Fruit fly (Drosophila melanogaster) S2 (cell line): ENCODE data around the gene vig.

Experiments used
- CG8478 ChIP-seq: fragments of >200 bp; optimal IDR thresholded peaks from 2 replicates; lab custom pipeline; 2018
- CTCF ChIP-seq, 2 experiments: fragments of >200 bp; optimal IDR thresholded peaks; 2 replicates each; lab custom pipeline; 2018

DNA sequence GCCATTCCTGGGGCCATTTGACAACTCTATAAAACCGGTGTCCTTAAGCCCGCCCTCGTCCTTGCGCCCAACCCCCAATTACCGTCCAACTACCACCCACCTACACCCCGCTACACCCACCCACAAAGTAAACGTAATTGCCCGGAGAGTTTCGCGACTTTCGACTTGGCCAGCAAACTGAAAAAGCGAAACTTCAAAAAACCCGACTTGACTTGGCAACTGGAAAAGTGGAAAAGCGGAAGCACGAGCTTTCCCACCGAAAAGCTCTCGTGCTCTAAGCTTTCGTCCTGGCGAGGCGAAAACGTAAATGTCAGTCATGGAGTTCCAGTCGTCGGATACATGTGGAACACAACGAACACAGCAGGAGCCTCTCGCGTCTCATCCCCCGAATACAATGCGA lies 54.1 kb downstream of the vig start, which contains the start of gene GABA-B-R1:
- TF ChIP-seq CTCF (optimal IDR thresholded peaks at IDR 0.05; lab: Kevin White, UChicago) (no peak), CG8478 (lab: Kevin White, UChicago) (no peak)
